Worm (Caenorhabditis elegans): ENCODE data around the gene cutl-24.

cutl-24 gene

DNA sequence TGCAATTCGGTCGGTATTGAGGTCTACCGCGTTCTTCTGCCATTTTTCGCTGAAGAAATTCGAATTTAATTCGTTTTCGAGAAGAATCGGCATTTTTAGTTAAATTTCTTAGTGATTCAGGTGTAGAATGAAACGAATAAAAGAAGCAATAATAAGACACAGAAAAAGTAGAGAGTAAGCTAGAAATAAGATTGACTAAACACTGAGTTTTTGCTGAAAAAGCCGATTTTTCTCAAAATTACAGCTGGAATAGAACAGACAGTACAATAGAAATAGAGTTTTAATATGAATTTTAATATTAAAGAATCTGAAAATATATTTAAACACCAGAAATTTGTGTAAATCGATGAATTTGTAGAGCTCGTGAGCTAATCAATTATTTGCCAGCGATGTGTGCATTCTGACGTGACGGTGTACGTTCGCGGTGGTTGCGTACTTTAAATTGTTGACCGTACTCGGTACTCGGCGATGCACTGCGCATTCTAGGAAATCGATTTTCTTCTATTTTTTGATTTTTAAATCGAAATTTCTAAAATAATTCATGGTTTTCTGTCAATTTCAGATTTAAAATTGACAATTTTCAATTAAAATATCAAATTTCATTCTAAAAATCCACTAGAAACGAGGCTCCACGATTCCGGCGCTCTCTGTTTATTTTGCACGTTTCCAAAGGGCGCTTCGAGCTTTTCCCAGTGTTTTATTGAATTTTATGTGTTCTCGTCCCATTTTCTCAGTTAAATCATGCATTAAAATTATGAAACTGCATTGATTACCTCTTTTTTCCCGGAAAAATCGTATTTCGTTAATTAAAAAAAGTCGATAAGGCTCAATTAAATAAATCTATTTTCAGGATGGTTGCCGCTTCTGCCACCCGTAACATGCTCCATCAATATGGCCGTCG, 38.7 kb upstream of the cutl-24 start, which contains the start of the genes grld-1 and cox-6C:
grld-1 (minus strand) TSS at position 51 of the 901 bp plus-strand sequence.
cox-6C (plus strand) TSS at position 851 of the 901 bp plus-strand sequence.
- TF ChIP-seq mef-2 (tag; optimal IDR thresholded peaks at IDR 0.05) (no peak), lir-3 (tag; optimal IDR thresholded peaks at IDR 0.05; ENCODE audit: poor library complexity) (no peak), nhr-77 (tag; optimal IDR thresholded peaks at IDR 0.05) (peak; percentile 41), tlp-1 (tag; optimal IDR thresholded peaks at IDR 0.05) (no peak), lsy-2 (tag; optimal IDR thresholded peaks at IDR 0.05) (peak; percentile 94 to 98), C16A3.4 (tag; optimal IDR thresholded peaks at IDR 0.05) (peak; percentile 60), snu-23 (GFP tag; optimal IDR thresholded peaks at IDR 0.05) (peak; percentile 83), lin-35 (GFP tag; optimal IDR thresholded peaks at IDR 0.05) (peak; percentile 66 to 71), zip-4 (GFP tag; optimal IDR thresholded peaks at IDR 0.05) (no peak), swsn-7 (tag; optimal IDR thresholded peaks at IDR 0.05) (peak; percentile 73), ceh-82 (tag; optimal IDR thresholded peaks at IDR 0.05) (peak; percentile 24 to 55 (median 31)), F16B12.6 (tag; optimal IDR thresholded peaks at IDR 0.05) (peak; percentile 86), lin-15B (tag; optimal IDR thresholded peaks at IDR 0.05) (peak; percentile 16), nhr-19 (GFP tag; conservative IDR thresholded peaks at IDR 0.05) (peak; percentile 52), egl-27 (tag; optimal IDR thresholded peaks at IDR 0.05) (no peak), unc-130 (tag; optimal IDR thresholded peaks at IDR 0.05) (peak; percentile 60), lin-13 (GFP tag; optimal IDR thresholded peaks at IDR 0.05) (peak; percentile 58), skn-1 (tag; optimal IDR thresholded peaks at IDR 0.05) (peak; percentile 38), egl-13 (tag; optimal IDR thresholded peaks at IDR 0.05) (peak; percentile 19), nhr-237 (tag; optimal IDR thresholded peaks at IDR 0.05) (no peak), dpl-1 (GFP tag; optimal IDR thresholded peaks at IDR 0.05) (peak; percentile 46 to 70 (median 54)), nhr-85 (tag) (peak; percentile 70), nhr-20 (tag; optimal IDR thresholded peaks at IDR 0.05) (peak; percentile 71), C34B4.2 (tag; optimal IDR thresholded peaks at IDR 0.05) (no peak), lin-14 (GFP tag; optimal IDR thresholded peaks at IDR 0.05) (peak; percentile 75), dsc-1 (tag; optimal IDR thresholded peaks at IDR 0.05) (peak; percentile 64), irx-1 (tag; optimal IDR thresholded peaks at IDR 0.05) (peak; percentile 48), aha-1 (tag; optimal IDR thresholded peaks at IDR 0.05) (no peak), sox-4 (tag; optimal IDR thresholded peaks at IDR 0.05) (no peak), mep-1 (tag; optimal IDR thresholded peaks at IDR 0.05) (peak; percentile 60), unc-98 (GFP tag; IDR thresholded peaks at IDR 0.05) (0 out of 2 replicates have a peak, but pooled peaks have one; percentile 16), nhr-90 (tag; optimal IDR thresholded peaks at IDR 0.05; ENCODE audit: poor library complexity) (peak; percentile 46), mab-9 (GFP tag; IDR thresholded peaks at IDR 0.05) (0 out of 2 replicates have a peak, but pooled peaks have one; percentile 32), nhr-47 (tag; optimal IDR thresholded peaks at IDR 0.05) (peak; percentile 79), xbp-1 (tag; optimal IDR thresholded peaks at IDR 0.05) (peak; percentile 69), ztf-11 (tag; optimal IDR thresholded peaks at IDR 0.05) (peak in 1 of 2 experiments; percentile 6), ama-1 (optimal IDR thresholded peaks at IDR 0.05) (no peak), Y116A8C.19 (tag; optimal IDR thresholded peaks at IDR 0.05; ENCODE audit: borderline replicate concordance) (no peak), vab-15 (tag; optimal IDR thresholded peaks at IDR 0.05) (no peak), isw-1 (GFP tag; IDR thresholded peaks at IDR 0.05) (peak; percentile 68), unc-86 (tag; optimal IDR thresholded peaks at IDR 0.05) (peak; percentile 75), sup-37 (GFP tag; optimal IDR thresholded peaks at IDR 0.05) (no peak), nhr-71 (tag; optimal IDR thresholded peaks at IDR 0.05) (peak; percentile 85), mdl-1 (tag; optimal IDR thresholded peaks at IDR 0.05) (peak in 1 of 2 experiments; percentile 52), fkh-8 (tag; optimal IDR thresholded peaks at IDR 0.05) (peak; percentile 76), jun-1 (tag; optimal IDR thresholded peaks at IDR 0.05) (peak; percentile 7), efl-1 (optimal IDR thresholded peaks at IDR 0.05) (peak; percentile 53 to 59), efl-1 (GFP tag; optimal IDR thresholded peaks at IDR 0.05 in 1 of 2) (peak; percentile 55 to 90), aly-2 (tag; optimal IDR thresholded peaks at IDR 0.05) (peak; percentile 26), rnt-1 (tag; optimal IDR thresholded peaks at IDR 0.05) (peak; percentile 45), lin-39 (tag; optimal IDR thresholded peaks at IDR 0.05) (no peak)
